Fruit fly (Drosophila melanogaster) whole organism, embryonic: ENCODE measurements around the gene chrb.
A peak's percentile ranks its signal among the peaks of the same experiment; 100 is the strongest.

ENCODE experiments used
- Awh ChIP-seq: fragments of 200-800 bp; sonication (Bioruptor generic); IDR thresholded peaks from 2 replicates; pipeline ENCODE4, ENCODE4 v1.3.6; 2022; ENCODE audit warnings: missing biosample characterization, missing genetic modification characterization
- CG10209 ChIP-seq: fragments of 200-800 bp; sonication (Bioruptor generic); optimal IDR thresholded peaks from 3 replicates; lab custom pipeline; 2017; ENCODE audit warnings: missing biosample characterization, mild to moderate bottlenecking, missing genetic modification characterization, missing genetic modification reagents
- CG10462 ChIP-seq: fragments of 200-800 bp; sonication (Bioruptor generic); optimal IDR thresholded peaks from 2 replicates; lab custom pipeline; 2016; ENCODE audit warnings: missing biosample characterization, missing genetic modification characterization
- CG11093 ChIP-seq: fragments of 200-800 bp; sonication (Bioruptor generic); IDR thresholded peaks from 3 replicates; pipeline ENCODE4 v1.3.6; 2022; ENCODE audit warnings: missing biosample characterization, missing genetic modification characterization
- CG11560 ChIP-seq: fragments of 200-800 bp; sonication (Bioruptor generic); IDR thresholded peaks from 3 replicates; pipeline ENCODE4 v1.3.6; 2022; ENCODE audit warnings: missing biosample characterization, missing genetic modification characterization
- CG12104 ChIP-seq: fragments of 200-800 bp; sonication (Bioruptor generic); optimal IDR thresholded peaks from 3 replicates; lab custom pipeline; 2016; ENCODE audit warnings: missing biosample characterization, missing genetic modification characterization
- CG12659 ChIP-seq: fragments of 200-800 bp; sonication (Bioruptor generic); optimal IDR thresholded peaks from 3 replicates; lab custom pipeline; 2017; ENCODE audit warnings: mild to moderate bottlenecking, missing biosample characterization, missing genetic modification reagents, missing genetic modification characterization
- CG13296 ChIP-seq: fragments of 200-800 bp; sonication (Bioruptor generic); optimal IDR thresholded peaks from 3 replicates; lab custom pipeline; 2018; ENCODE audit warnings: missing biosample characterization, mild to moderate bottlenecking, missing genetic modification characterization
- CG13624 ChIP-seq: fragments of 200-800 bp; sonication (Bioruptor generic); optimal IDR thresholded peaks from 2 replicates; lab custom pipeline; 2016; ENCODE audit warnings: missing biosample characterization, missing genetic modification characterization
- CG14441 ChIP-seq: fragments of 200-800 bp; sonication (Bioruptor generic); IDR thresholded peaks from 2 replicates; pipeline ENCODE4 v1.3.6; 2022; ENCODE audit warnings: missing biosample characterization, missing genetic modification characterization
- CG3281 ChIP-seq: fragments of 200-800 bp; sonication (Bioruptor generic); optimal IDR thresholded peaks from 3 replicates; lab custom pipeline; 2017; ENCODE audit warnings: missing biosample characterization, mild to moderate bottlenecking, missing genetic modification characterization
- CG3407 ChIP-seq: fragments of 200-800 bp; sonication (Bioruptor generic); optimal IDR thresholded peaks from 2 replicates; lab custom pipeline; 2018; ENCODE audit warnings: missing biosample characterization, mild to moderate bottlenecking, missing genetic modification characterization
- CG34376 ChIP-seq: fragments of 200-800 bp; sonication (Bioruptor generic); optimal IDR thresholded peaks from 2 replicates; lab custom pipeline; 2018; ENCODE audit warnings: missing biosample characterization, mild to moderate bottlenecking, missing genetic modification characterization
- CG34422 ChIP-seq: fragments of 200-800 bp; sonication (Bioruptor generic); IDR thresholded peaks from 3 replicates; pipeline ENCODE4 v1.3.6; 2022; ENCODE audit warnings: missing biosample characterization, missing genetic modification characterization
- CG4282 ChIP-seq: fragments of 200-800 bp; sonication (Bioruptor generic); optimal IDR thresholded peaks from 2 replicates; lab custom pipeline; 2016; ENCODE audit warnings: missing biosample characterization, missing genetic modification characterization
- CG4854 ChIP-seq: fragments of 200-800 bp; sonication (Bioruptor generic); optimal IDR thresholded peaks from 2 replicates; lab custom pipeline; 2016; ENCODE audit warnings: missing biosample characterization, missing genetic modification characterization, inconsistent platforms
- CG5180 ChIP-seq: fragments of 200-800 bp; sonication (Bioruptor generic); optimal IDR thresholded peaks from 3 replicates; lab custom pipeline; 2017; ENCODE audit warnings: missing biosample characterization, missing genetic modification characterization, mild to moderate bottlenecking, moderate library complexity, missing genetic modification reagents
- CG6813 ChIP-seq: fragments of 200-800 bp; sonication (Bioruptor generic); optimal IDR thresholded peaks from 2 replicates; lab custom pipeline; 2017; ENCODE audit warnings: missing biosample characterization, missing genetic modification characterization, mild to moderate bottlenecking, moderate library complexity, missing genetic modification reagents
- CG8924 ChIP-seq: fragments of 200-800 bp; optimal IDR thresholded peaks from 3 replicates; lab custom pipeline; 2019; ENCODE audit warnings: missing biosample characterization, mild to moderate bottlenecking, missing genetic modification characterization, moderate library complexity
- CG9609 ChIP-seq: fragments of 200-800 bp; sonication (Bioruptor generic); optimal IDR thresholded peaks from 3 replicates; lab custom pipeline; 2016; ENCODE audit warnings: missing biosample characterization, missing genetic modification characterization
- CHES-1-like ChIP-seq: fragments of 200-800 bp; sonication (Bioruptor generic); optimal IDR thresholded peaks from 2 replicates; lab custom pipeline; 2016; ENCODE audit warnings: missing biosample characterization, missing genetic modification characterization
- CrebB ChIP-seq: fragments of 200-800 bp; sonication (Bioruptor generic); optimal IDR thresholded peaks from 3 replicates; lab custom pipeline; 2018; ENCODE audit warnings: missing biosample characterization, mild to moderate bottlenecking, missing genetic modification characterization
- HLH3B ChIP-seq: fragments of 200-800 bp; sonication (Bioruptor generic); IDR thresholded peaks from 2 replicates; pipeline ENCODE4 v1.3.6; 2022; ENCODE audit warnings: missing biosample characterization, missing genetic modification characterization
- Hmr ChIP-seq: fragments of 200-800 bp; sonication (Bioruptor generic); optimal IDR thresholded peaks from 3 replicates; lab custom pipeline; 2017; ENCODE audit warnings: mild to moderate bottlenecking, missing biosample characterization, missing genetic modification reagents, missing genetic modification characterization
- Jarid2 ChIP-seq: fragments of 200-800 bp; sonication (Bioruptor generic); optimal IDR thresholded peaks from 3 replicates; lab custom pipeline; 2017; ENCODE audit warnings: mild to moderate bottlenecking, missing biosample characterization, missing genetic modification reagents, missing genetic modification characterization
- Mes4 ChIP-seq: fragments of 200-800 bp; sonication (Bioruptor generic); optimal IDR thresholded peaks from 2 replicates; lab custom pipeline; 2016; ENCODE audit warnings: missing biosample characterization, missing genetic modification characterization
- NFAT ChIP-seq: fragments of 200-800 bp; sonication (Bioruptor generic); IDR thresholded peaks from 2 replicates; pipeline ENCODE4 v1.3.6; 2022; ENCODE audit warnings: missing biosample characterization, missing genetic modification characterization
- Oaz ChIP-seq: fragments of 200-800 bp; sonication (Bioruptor generic); IDR thresholded peaks from 2 replicates; pipeline ENCODE4 v1.3.6; 2022; ENCODE audit warnings: missing biosample characterization, missing genetic modification characterization
- abd-A ChIP-seq: fragments of 200-800 bp; sonication (Bioruptor generic); optimal IDR thresholded peaks from 3 replicates; lab custom pipeline; 2019; ENCODE audit warnings: missing biosample characterization, mild to moderate bottlenecking, missing genetic modification characterization, moderate library complexity
- al ChIP-seq: fragments of 200-800 bp; sonication (Bioruptor generic); IDR thresholded peaks from 2 replicates; pipeline ENCODE4 v1.3.6; 2022; ENCODE audit warnings: missing biosample characterization, missing genetic modification characterization
- ara ChIP-seq: fragments of 200-800 bp; sonication (Bioruptor generic); IDR thresholded peaks from 2 replicates; pipeline ENCODE4 v1.3.6; 2022; ENCODE audit warnings: missing biosample characterization, missing genetic modification characterization
- bab2 ChIP-seq: fragments of 200-800 bp; sonication (Bioruptor generic); optimal IDR thresholded peaks from 2 replicates; lab custom pipeline; 2016; ENCODE audit warnings: missing biosample characterization, missing genetic modification characterization
- bbx ChIP-seq: fragments of 200-800 bp; sonication (Bioruptor generic); IDR thresholded peaks from 2 replicates; pipeline ENCODE4 v1.3.6; 2022; ENCODE audit warnings: missing biosample characterization, missing genetic modification characterization; ENCODE audit not compliant: partially characterized antibody
- bcd ChIP-seq: fragments of 200-800 bp; sonication (Bioruptor generic); optimal IDR thresholded peaks from 2 replicates; lab custom pipeline; 2017; ENCODE audit warnings: missing biosample characterization, mild to moderate bottlenecking, missing genetic modification characterization
- corto ChIP-seq: fragments of 200-800 bp; sonication (Bioruptor generic); optimal IDR thresholded peaks from 2 replicates; lab custom pipeline; 2016; ENCODE audit warnings: missing biosample characterization, mild to moderate bottlenecking, missing genetic modification characterization, moderate library complexity
- crc ChIP-seq: fragments of 200-800 bp; sonication (Bioruptor generic); optimal IDR thresholded peaks from 2 replicates; lab custom pipeline; 2016; ENCODE audit warnings: missing biosample characterization, missing genetic modification characterization
- dm ChIP-seq: fragments of 200-800 bp; sonication (Bioruptor generic); optimal IDR thresholded peaks from 3 replicates; lab custom pipeline; 2016; ENCODE audit warnings: missing biosample characterization, missing genetic modification characterization
- dmrt99B ChIP-seq: fragments of 200-800 bp; sonication (Bioruptor generic); optimal IDR thresholded peaks from 2 replicates; lab custom pipeline; 2018; ENCODE audit warnings: missing biosample characterization, mild to moderate bottlenecking, missing genetic modification characterization, moderate library complexity
- dysf ChIP-seq: fragments of 200-800 bp; sonication (Bioruptor generic); IDR thresholded peaks from 3 replicates; pipeline ENCODE4 v1.3.6; 2022; ENCODE audit warnings: missing biosample characterization, missing genetic modification characterization
- ftz-f1 ChIP-seq: fragments of 200-800 bp; sonication (Bioruptor generic); optimal IDR thresholded peaks from 2 replicates; lab custom pipeline; 2016; ENCODE audit warnings: missing biosample characterization, missing genetic modification characterization
- gce ChIP-seq: fragments of 200-800 bp; sonication (Bioruptor generic); IDR thresholded peaks from 3 replicates; pipeline ENCODE4 v1.3.6; 2022; ENCODE audit warnings: missing biosample characterization, missing genetic modification characterization
- lilli ChIP-seq: fragments of 200-800 bp; sonication (Bioruptor generic); optimal IDR thresholded peaks from 3 replicates; lab custom pipeline; 2016; ENCODE audit warnings: missing biosample characterization, missing genetic modification characterization
- lola ChIP-seq, 3 experiments: fragments of >200 bp in 2 of 3; fragments of 200-800 bp in 1 of 3; sonication (Bioruptor generic) in 1 of 3; optimal IDR thresholded peaks; 2 replicates each; lab custom pipeline; 2017 to 2019; ENCODE audit warnings: missing biosample characterization in 3 of 3, missing genetic modification characterization in 3 of 3, mild to moderate bottlenecking in 1 of 3, moderate library complexity in 1 of 3
- maf-S ChIP-seq: fragments of 200-800 bp; sonication (Bioruptor generic); optimal IDR thresholded peaks from 2 replicates; lab custom pipeline; 2016; ENCODE audit warnings: missing biosample characterization, missing genetic modification characterization
- pum ChIP-seq: fragments of 200-800 bp; sonication (Bioruptor generic); optimal IDR thresholded peaks from 2 replicates; lab custom pipeline; 2016; ENCODE audit warnings: missing biosample characterization, missing genetic modification characterization
- ro ChIP-seq: fragments of 200-800 bp; sonication (Bioruptor generic); IDR thresholded peaks from 2 replicates; pipeline ENCODE4 v1.3.6; 2022; ENCODE audit warnings: missing biosample characterization, missing genetic modification characterization
- shn ChIP-seq: fragments of 200-800 bp; sonication (Bioruptor generic); optimal IDR thresholded peaks from 3 replicates; lab custom pipeline; 2016; ENCODE audit warnings: missing biosample characterization, missing genetic modification characterization
- stwl ChIP-seq: fragments of 200-800 bp; sonication (Bioruptor generic); optimal IDR thresholded peaks from 3 replicates; lab custom pipeline; 2018; ENCODE audit warnings: missing biosample characterization, mild to moderate bottlenecking, missing genetic modification characterization, moderate library complexity
- tin ChIP-seq: fragments of 200-800 bp; sonication (Bioruptor generic); optimal IDR thresholded peaks from 3 replicates; lab custom pipeline; 2016; ENCODE audit warnings: missing biosample characterization, missing genetic modification characterization
- vfl ChIP-seq: fragments of 200-800 bp; sonication (Bioruptor generic); optimal IDR thresholded peaks from 2 replicates; lab custom pipeline; 2016; ENCODE audit warnings: missing biosample characterization, missing genetic modification characterization
- wek ChIP-seq: fragments of 200-800 bp; sonication (Bioruptor generic); optimal IDR thresholded peaks from 3 replicates; lab custom pipeline; 2018; ENCODE audit warnings: missing biosample characterization, mild to moderate bottlenecking, missing genetic modification characterization, moderate library complexity

Gene chrb

dm6 chr3L:11483135-11483534 is 4.2 kb upstream of the chrb start (continued):
- TF ChIP-seq corto (GFP tag; lab: Kevin White, UChicago), result no peak
- no peak for TF ChIP-seq ro (GFP tag; lab: Robert Waterston, UW)
- no peak for TF ChIP-seq CG4854 (GFP tag; lab: Kevin White, UChicago)
- TF ChIP-seq Hmr (GFP tag; lab: Kevin White, UChicago), result peak; percentile 42
- no peak for TF ChIP-seq ftz-f1 (GFP tag; lab: Kevin White, UChicago)
- TF ChIP-seq CHES-1-like (GFP tag; lab: Kevin White, UChicago), result peak; percentile 28
- TF ChIP-seq abd-A (tag; lab: Kevin White, UChicago), result no peak
- 0 out of 3 replicates have a peak, but pooled peaks have one; percentile 10 for TF ChIP-seq gce (GFP tag; lab: Robert Waterston, UW)
- no peak for TF ChIP-seq dm (GFP tag; lab: Kevin White, UChicago)
- no peak for TF ChIP-seq CG34376
- peak; percentile 1 for TF ChIP-seq CG12659 (GFP tag; lab: Kevin White, UChicago)
- TF ChIP-seq tin (GFP tag; lab: Kevin White, UChicago), result peak; percentile 35
- peak; percentile 18 for TF ChIP-seq CG10209 (GFP tag; lab: Kevin White, UChicago)
- no peak for TF ChIP-seq crc (GFP tag; lab: Kevin White, UChicago)
- TF ChIP-seq CG13296, result no peak
- peak; percentile 27 for TF ChIP-seq Mes4 (GFP tag; lab: Kevin White, UChicago)
- TF ChIP-seq dysf (GFP tag; lab: Robert Waterston, UW), result no peak; the same call in 2 of the 3 replicates
- TF ChIP-seq wek (GFP tag; lab: Kevin White, UChicago), result no peak
- TF ChIP-seq Awh (GFP tag; lab: Robert Waterston, UW), result no peak
- TF ChIP-seq al, result no peak
- TF ChIP-seq CG12104, result peak; percentile 10
- peak; percentile 30 for TF ChIP-seq lilli
- TF ChIP-seq Jarid2, result peak; percentile 3
- peak; percentile 57 for TF ChIP-seq dmrt99B (tag; lab: Kevin White, UChicago)
- 0 out of 3 replicates have a peak, but pooled peaks have one; percentile 32 for TF ChIP-seq CG34422
- TF ChIP-seq vfl (GFP tag; lab: Kevin White, UChicago), result no peak
- no peak for TF ChIP-seq CG14441 (GFP tag; lab: Robert Waterston, UW)
- no peak for TF ChIP-seq CG13624 (GFP tag; lab: Kevin White, UChicago)
- TF ChIP-seq bcd (GFP tag; lab: Kevin White, UChicago), result peak; percentile 39
- no peak for TF ChIP-seq CrebB (tag; lab: Kevin White, UChicago)
- no peak for TF ChIP-seq CG10462 (GFP tag; lab: Kevin White, UChicago)
- TF ChIP-seq pum (GFP tag; lab: Kevin White, UChicago), result peak; percentile 33
- TF ChIP-seq NFAT (GFP tag; lab: Robert Waterston, UW), result 0 out of 2 replicates have a peak, but pooled peaks have one; percentile 2
- TF ChIP-seq Oaz (GFP tag; lab: Robert Waterston, UW), result no peak
- no peak for TF ChIP-seq HLH3B (GFP tag; lab: Robert Waterston, UW)
- TF ChIP-seq CG5180 (GFP tag; lab: Kevin White, UChicago), result no peak
- TF ChIP-seq CG3407 (GFP tag; lab: Kevin White, UChicago), result peak; percentile 14
- TF ChIP-seq CG6813, result peak; percentile 45
- no peak for TF ChIP-seq bbx (GFP tag; lab: Robert Waterston, UW)
- peak; percentile 7 for TF ChIP-seq shn
- no peak for TF ChIP-seq stwl (tag; lab: Kevin White, UChicago)
- TF ChIP-seq CG11093, result 0 out of 3 replicates have a peak, but pooled peaks have one; percentile 28
- TF ChIP-seq bab2 (GFP tag; lab: Kevin White, UChicago), result no peak
- TF ChIP-seq CG3281 (GFP tag; lab: Kevin White, UChicago), result peak; percentile 23
- peak; percentile 45 for TF ChIP-seq CG8924 (tag; lab: Kevin White, UChicago)
- peak; percentile 27 for TF ChIP-seq CG9609
- no peak for TF ChIP-seq ara
- peak in 1 of 3 experiments; percentile 29 for TF ChIP-seq lola (GFP tag; optimal IDR thresholded peaks at IDR 0.05; lab: Kevin White, UChicago)
- TF ChIP-seq CG4282 (GFP tag; lab: Kevin White, UChicago), result no peak
- TF ChIP-seq maf-S (GFP tag; lab: Kevin White, UChicago), result peak; percentile 21
- no peak for TF ChIP-seq CG11560 (tag; lab: Robert Waterston, UW)
